Fruit fly (Drosophila melanogaster) whole organism, embryonic: ENCODE data around the gene cav.

Source experiments
- Antp ChIP-seq: fragments of 200-800 bp; sonication (Bioruptor generic); optimal IDR thresholded peaks from 3 replicates; lab custom pipeline; 2016; ENCODE audit warnings: missing biosample characterization, missing genetic modification characterization
- Blimp-1 ChIP-seq: fragments of 200-800 bp; sonication (Bioruptor generic); optimal IDR thresholded peaks from 3 replicates; lab custom pipeline; 2018; ENCODE audit warnings: missing biosample characterization, missing genetic modification characterization, mild to moderate bottlenecking, moderate library complexity, missing genetic modification reagents
- CG10321 ChIP-seq: fragments of 200-800 bp; sonication (Bioruptor generic); IDR thresholded peaks from 2 replicates; pipeline ENCODE4 v1.3.6; 2022; ENCODE audit warnings: missing biosample characterization, missing genetic modification characterization
- CG12391 ChIP-seq: fragments of 200-800 bp; sonication (Bioruptor generic); optimal IDR thresholded peaks from 3 replicates; lab custom pipeline; 2018; ENCODE audit warnings: missing biosample characterization, mild to moderate bottlenecking, missing genetic modification characterization, moderate library complexity
- CG12942 ChIP-seq: fragments of 200-800 bp; sonication (Bioruptor generic); optimal IDR thresholded peaks from 3 replicates; lab custom pipeline; 2016; ENCODE audit warnings: missing biosample characterization, missing genetic modification characterization
- CG13296 ChIP-seq: fragments of 200-800 bp; sonication (Bioruptor generic); optimal IDR thresholded peaks from 3 replicates; lab custom pipeline; 2018; ENCODE audit warnings: missing biosample characterization, mild to moderate bottlenecking, missing genetic modification characterization
- CG13624 ChIP-seq: fragments of 200-800 bp; sonication (Bioruptor generic); optimal IDR thresholded peaks from 2 replicates; lab custom pipeline; 2016; ENCODE audit warnings: missing biosample characterization, missing genetic modification characterization
- CG14014 ChIP-seq: fragments of 200-800 bp; sonication (Bioruptor generic); IDR thresholded peaks from 2 replicates; pipeline ENCODE4 v1.3.6; 2022; ENCODE audit warnings: missing biosample characterization, missing genetic modification characterization
- CG14860 ChIP-seq: fragments of 200-800 bp; sonication (Bioruptor generic); IDR thresholded peaks from 3 replicates; pipeline ENCODE4 v1.3.6; 2022; ENCODE audit warnings: missing biosample characterization, missing genetic modification characterization; ENCODE audit not compliant: partially characterized antibody
- CG15514 ChIP-seq: fragments of 200-800 bp; sonication (Bioruptor generic); optimal IDR thresholded peaks from 3 replicates; lab custom pipeline; 2017; ENCODE audit warnings: missing biosample characterization, missing genetic modification characterization, mild to moderate bottlenecking, moderate library complexity, missing genetic modification reagents
- CG17912 ChIP-seq: fragments of 200-800 bp; sonication (Bioruptor generic); optimal IDR thresholded peaks from 2 replicates; lab custom pipeline; 2018; ENCODE audit warnings: missing biosample characterization, mild to moderate bottlenecking, missing genetic modification characterization
- CG3281 ChIP-seq: fragments of 200-800 bp; sonication (Bioruptor generic); optimal IDR thresholded peaks from 3 replicates; lab custom pipeline; 2017; ENCODE audit warnings: missing biosample characterization, mild to moderate bottlenecking, missing genetic modification characterization
- CG34376 ChIP-seq: fragments of 200-800 bp; sonication (Bioruptor generic); optimal IDR thresholded peaks from 2 replicates; lab custom pipeline; 2018; ENCODE audit warnings: missing biosample characterization, mild to moderate bottlenecking, missing genetic modification characterization
- CG3995 ChIP-seq: fragments of 200-800 bp; sonication (Bioruptor generic); optimal IDR thresholded peaks from 3 replicates; lab custom pipeline; 2016; ENCODE audit warnings: missing biosample characterization, missing genetic modification characterization
- CG4360 ChIP-seq: fragments of 200-800 bp; sonication (Bioruptor generic); IDR thresholded peaks from 2 replicates; pipeline ENCODE4 v1.3.6; 2022; ENCODE audit warnings: missing biosample characterization, missing genetic modification characterization
- CG4617 ChIP-seq: fragments of 200-800 bp; sonication (Bioruptor generic); optimal IDR thresholded peaks from 3 replicates; lab custom pipeline; 2016; ENCODE audit warnings: missing biosample characterization, missing genetic modification characterization, borderline replicate concordance
- CG6254 ChIP-seq: fragments of 200-800 bp; sonication (Bioruptor generic); optimal IDR thresholded peaks from 3 replicates; lab custom pipeline; 2017; ENCODE audit warnings: mild to moderate bottlenecking, missing biosample characterization, missing genetic modification reagents, missing genetic modification characterization
- CG6272 ChIP-seq: fragments of 200-800 bp; sonication (Bioruptor generic); IDR thresholded peaks from 2 replicates; pipeline ENCODE4 v1.3.6; 2022; ENCODE audit warnings: missing biosample characterization, missing genetic modification characterization
- CG6765 ChIP-seq: fragments of 200-800 bp; sonication (Bioruptor generic); optimal IDR thresholded peaks from 3 replicates; lab custom pipeline; 2017; ENCODE audit warnings: missing biosample characterization, mild to moderate bottlenecking, missing genetic modification characterization
- CG9932 ChIP-seq: fragments of 200-800 bp; sonication (Bioruptor generic); IDR thresholded peaks from 2 replicates; pipeline ENCODE4 v1.3.6; 2022; ENCODE audit warnings: missing biosample characterization, missing genetic modification characterization
- D19B ChIP-seq: fragments of 200-800 bp; sonication (Bioruptor generic); optimal IDR thresholded peaks from 2 replicates; lab custom pipeline; 2017; ENCODE audit warnings: missing biosample characterization, mild to moderate bottlenecking, missing genetic modification characterization
- Dp ChIP-seq: fragments of 200-800 bp; sonication (Bioruptor generic); optimal IDR thresholded peaks from 2 replicates; lab custom pipeline; 2018; ENCODE audit warnings: missing biosample characterization, mild to moderate bottlenecking, missing genetic modification characterization, moderate library complexity
- Dref ChIP-seq: fragments of 200-800 bp; sonication (Bioruptor generic); IDR thresholded peaks from 2 replicates; pipeline ENCODE4 v1.3.6; 2022; ENCODE audit warnings: missing biosample characterization, missing genetic modification characterization
- ERR ChIP-seq: fragments of 200-800 bp; sonication (Bioruptor generic); optimal IDR thresholded peaks from 2 replicates; lab custom pipeline; 2016; ENCODE audit warnings: missing biosample characterization, missing genetic modification characterization
- Fer1 ChIP-seq: fragments of 200-800 bp; sonication (Bioruptor generic); optimal IDR thresholded peaks from 2 replicates; lab custom pipeline; 2017; ENCODE audit warnings: missing biosample characterization, mild to moderate bottlenecking, missing genetic modification characterization
- HLHmδ ChIP-seq: fragments of 200-800 bp; sonication (Bioruptor generic); optimal IDR thresholded peaks from 2 replicates; lab custom pipeline; 2018; ENCODE audit warnings: missing biosample characterization, mild to moderate bottlenecking, missing genetic modification characterization, moderate library complexity
- Lhr ChIP-seq: fragments of 200-800 bp; sonication (Bioruptor generic); optimal IDR thresholded peaks from 3 replicates; lab custom pipeline; 2017; ENCODE audit warnings: mild to moderate bottlenecking, missing biosample characterization, missing genetic modification reagents, missing genetic modification characterization
- NfI ChIP-seq: fragments of 200-800 bp; sonication (Bioruptor generic); optimal IDR thresholded peaks from 3 replicates; lab custom pipeline; 2018; ENCODE audit warnings: missing biosample characterization, mild to moderate bottlenecking, missing genetic modification characterization, moderate library complexity
- Side ChIP-seq: fragments of 200-800 bp; sonication (Bioruptor generic); optimal IDR thresholded peaks from 2 replicates; lab custom pipeline; 2016; ENCODE audit warnings: missing biosample characterization, missing genetic modification characterization
- Sin3A ChIP-seq: fragments of >200 bp; optimal IDR thresholded peaks from 2 replicates; lab custom pipeline; 2018
- Sry-δ ChIP-seq: fragments of 200-800 bp; sonication (Bioruptor generic); optimal IDR thresholded peaks from 2 replicates; lab custom pipeline; 2016; ENCODE audit warnings: missing biosample characterization, missing genetic modification characterization
- TFAM ChIP-seq: fragments of 200-800 bp; sonication (Bioruptor generic); optimal IDR thresholded peaks from 2 replicates; lab custom pipeline; 2017; ENCODE audit warnings: missing biosample characterization, missing genetic modification characterization, inconsistent platforms
- ato ChIP-seq: fragments of 200-800 bp; sonication (Bioruptor generic); IDR thresholded peaks from 2 replicates; pipeline ENCODE4 v1.3.6; 2022; ENCODE audit warnings: missing biosample characterization, missing genetic modification characterization; ENCODE audit not compliant: partially characterized antibody
- fd64A ChIP-seq: fragments of 200-800 bp; sonication (Bioruptor generic); optimal IDR thresholded peaks from 3 replicates; lab custom pipeline; 2018; ENCODE audit warnings: missing biosample characterization, mild to moderate bottlenecking, missing genetic modification characterization
- gfzf ChIP-seq: fragments of 200-800 bp; sonication (Bioruptor generic); optimal IDR thresholded peaks from 2 replicates; lab custom pipeline; 2016; ENCODE audit warnings: missing biosample characterization, mild to moderate bottlenecking, missing genetic modification characterization, moderate library complexity
- gro ChIP-seq: fragments of 200-800 bp; sonication (Bioruptor generic); optimal IDR thresholded peaks from 2 replicates; lab custom pipeline; 2016; ENCODE audit warnings: missing biosample characterization, missing genetic modification characterization
- jigr1 ChIP-seq: fragments of 200-800 bp; sonication (Bioruptor generic); IDR thresholded peaks from 3 replicates; pipeline ENCODE4 v1.3.6; 2022; ENCODE audit warnings: missing biosample characterization, missing genetic modification characterization
- knrl ChIP-seq: fragments of 200-800 bp; sonication (Bioruptor generic); IDR thresholded peaks from 3 replicates; pipeline ENCODE4 v1.3.6; 2022; ENCODE audit warnings: missing biosample characterization, missing genetic modification characterization; ENCODE audit not compliant: partially characterized antibody
- lilli ChIP-seq: fragments of 200-800 bp; sonication (Bioruptor generic); optimal IDR thresholded peaks from 3 replicates; lab custom pipeline; 2016; ENCODE audit warnings: missing biosample characterization, missing genetic modification characterization
- mam ChIP-seq: fragments of 200-800 bp; sonication (Bioruptor generic); optimal IDR thresholded peaks from 3 replicates; lab custom pipeline; 2016; ENCODE audit warnings: missing biosample characterization, missing genetic modification characterization
- mirr ChIP-seq: fragments of 200-800 bp; sonication (Bioruptor generic); optimal IDR thresholded peaks from 3 replicates; lab custom pipeline; 2018; ENCODE audit warnings: missing biosample characterization, mild to moderate bottlenecking, missing genetic modification characterization
- mld ChIP-seq: fragments of 200-800 bp; sonication (Bioruptor generic); IDR thresholded peaks from 3 replicates; pipeline ENCODE4 v1.3.6; 2022; ENCODE audit warnings: missing biosample characterization, missing genetic modification characterization; ENCODE audit not compliant: partially characterized antibody
- nerfin-1 ChIP-seq: fragments of 200-800 bp; sonication (Bioruptor generic); optimal IDR thresholded peaks from 3 replicates; lab custom pipeline; 2019; ENCODE audit warnings: missing biosample characterization, mild to moderate bottlenecking, missing genetic modification characterization, moderate library complexity
- nom ChIP-seq: fragments of 200-800 bp; sonication (Bioruptor generic); optimal IDR thresholded peaks from 2 replicates; lab custom pipeline; 2017; ENCODE audit warnings: missing biosample characterization, missing genetic modification characterization, mild to moderate bottlenecking, moderate library complexity, missing genetic modification reagents
- phol ChIP-seq: fragments of 200-800 bp; sonication (Bioruptor generic); optimal IDR thresholded peaks from 3 replicates; lab custom pipeline; 2018; ENCODE audit warnings: missing biosample characterization, mild to moderate bottlenecking, missing genetic modification characterization, moderate library complexity
- repo ChIP-seq: fragments of 200-800 bp; sonication (Bioruptor generic); optimal IDR thresholded peaks from 2 replicates; lab custom pipeline; 2016; ENCODE audit warnings: missing biosample characterization, missing genetic modification characterization
- run ChIP-seq: fragments of 200-800 bp; sonication (Bioruptor generic); optimal IDR thresholded peaks from 3 replicates; lab custom pipeline; 2018; ENCODE audit warnings: missing biosample characterization, mild to moderate bottlenecking, missing genetic modification characterization
- schlank ChIP-seq: fragments of 200-800 bp; sonication (Bioruptor generic); optimal IDR thresholded peaks from 2 replicates; lab custom pipeline; 2018; ENCODE audit warnings: missing biosample characterization, mild to moderate bottlenecking, missing genetic modification characterization
- slou ChIP-seq: fragments of 200-800 bp; sonication (Bioruptor generic); optimal IDR thresholded peaks from 3 replicates; lab custom pipeline; 2016; ENCODE audit warnings: missing biosample characterization, missing genetic modification characterization
- sr ChIP-seq: fragments of 200-800 bp; sonication (Bioruptor generic); IDR thresholded peaks from 3 replicates; pipeline ENCODE4 v1.3.6; 2022; ENCODE audit warnings: missing biosample characterization, missing genetic modification characterization
- zfh2 ChIP-seq: fragments of 200-800 bp; sonication (Bioruptor generic); optimal IDR thresholded peaks from 2 replicates; lab custom pipeline; 2016; ENCODE audit warnings: missing biosample characterization, missing genetic modification characterization

cav gene

dm6 chr3R:24226744-24227143 is 5.8 kb downstream of the cav start, which contains the start of the genes Spps and CG13609 (continued):
- TF ChIP-seq gro (GFP tag; lab: Kevin White, UChicago): peak; percentile 44
- TF ChIP-seq CG3281 (GFP tag; lab: Kevin White, UChicago): peak; percentile 3
- peak; percentile 65 for TF ChIP-seq phol
- no peak for TF ChIP-seq CG4360 (GFP tag; lab: Robert Waterston, UW)
- TF ChIP-seq CG13296 (GFP tag; lab: Kevin White, UChicago): no peak
- peak; percentile 66 for TF ChIP-seq Dp (GFP tag; lab: Kevin White, UChicago)
- TF ChIP-seq fd64A (GFP tag; lab: Kevin White, UChicago): no peak
- TF ChIP-seq CG10321: no peak
- peak; percentile 53; the same call in 1 of the 2 replicates for TF ChIP-seq CG9932
- peak; percentile 61 for TF ChIP-seq CG15514 (GFP tag; lab: Kevin White, UChicago)
- peak; percentile 65 for TF ChIP-seq Sin3A
- peak; percentile 25 for TF ChIP-seq CG17912 (GFP tag; lab: Kevin White, UChicago)
- TF ChIP-seq CG3995: peak; percentile 72
- peak; percentile 96 for TF ChIP-seq Dref (GFP tag; lab: Robert Waterston, UW)
- no peak for TF ChIP-seq mirr
- TF ChIP-seq CG14014: no peak
- no peak for TF ChIP-seq run (tag; lab: Kevin White, UChicago)
- no peak for TF ChIP-seq D19B (GFP tag; lab: Kevin White, UChicago)
- peak; percentile 53 for TF ChIP-seq nerfin-1 (tag; lab: Kevin White, UChicago)
- peak; percentile 97 for TF ChIP-seq Blimp-1 (GFP tag; lab: Kevin White, UChicago)
- peak; percentile 85 for TF ChIP-seq knrl (GFP tag; lab: Robert Waterston, UW)
- TF ChIP-seq mld (GFP tag; lab: Robert Waterston, UW): peak; percentile 96
- TF ChIP-seq CG12391 (tag; lab: Kevin White, UChicago): peak; percentile 31
- peak; percentile 10 for TF ChIP-seq nom (GFP tag; lab: Kevin White, UChicago)
- TF ChIP-seq Side: peak; percentile 7
- TF ChIP-seq ERR (GFP tag; lab: Kevin White, UChicago): peak; percentile 45
- peak; percentile 36 for TF ChIP-seq CG6272 (GFP tag; lab: Robert Waterston, UW)
- peak; percentile 14 for TF ChIP-seq CG34376
- TF ChIP-seq jigr1 (GFP tag; lab: Robert Waterston, UW): no peak
- TF ChIP-seq gfzf (GFP tag; lab: Kevin White, UChicago): peak; percentile 55
- TF ChIP-seq lilli: peak; percentile 47
- TF ChIP-seq CG6765 (GFP tag; lab: Kevin White, UChicago): no peak
- TF ChIP-seq NfI (GFP tag; lab: Kevin White, UChicago): peak; percentile 27
- TF ChIP-seq Fer1: peak; percentile 24
- TF ChIP-seq Sry-δ (GFP tag; lab: Kevin White, UChicago): peak; percentile 91
- peak; percentile 92 for TF ChIP-seq CG14860 (GFP tag; lab: Robert Waterston, UW)
- TF ChIP-seq CG4617 (GFP tag; lab: Kevin White, UChicago): peak; percentile 98
- TF ChIP-seq slou (GFP tag; lab: Kevin White, UChicago): no peak
- TF ChIP-seq TFAM: no peak
- no peak for TF ChIP-seq CG12942 (GFP tag; lab: Kevin White, UChicago)
- TF ChIP-seq schlank (tag; lab: Kevin White, UChicago): no peak
- peak; percentile 34 for TF ChIP-seq mam
- TF ChIP-seq sr (GFP tag; lab: Robert Waterston, UW): peak; percentile 9; the same call in 1 of the 3 replicates
- TF ChIP-seq zfh2 (GFP tag; lab: Kevin White, UChicago): peak; percentile 19
- TF ChIP-seq HLHmδ (GFP tag; lab: Kevin White, UChicago): peak; percentile 2
- no peak for TF ChIP-seq CG6254 (GFP tag; lab: Kevin White, UChicago)
- TF ChIP-seq repo: no peak
- peak; percentile 99 for TF ChIP-seq ato (GFP tag; lab: Robert Waterston, UW)
- peak; percentile 9 for TF ChIP-seq Lhr (GFP tag; lab: Kevin White, UChicago)
- TF ChIP-seq CG13624: peak; percentile 65
- TF ChIP-seq Antp: no peak
